Fruit fly (Drosophila melanogaster) whole organism, embryonic: ENCODE data around the gene wapl.

Source experiments
- Atf3 ChIP-seq: fragments of 200-800 bp; sonication (Bioruptor generic); optimal IDR thresholded peaks from 3 replicates; lab custom pipeline; 2016; ENCODE audit warnings: missing biosample characterization, missing genetic modification characterization
- BtbVII ChIP-seq: fragments of 200-800 bp; sonication (Bioruptor generic); optimal IDR thresholded peaks from 3 replicates; lab custom pipeline; 2017; ENCODE audit warnings: missing biosample characterization, mild to moderate bottlenecking, missing genetic modification characterization
- CG10267 ChIP-seq: fragments of 200-800 bp; sonication (Bioruptor generic); optimal IDR thresholded peaks from 2 replicates; lab custom pipeline; 2018; ENCODE audit warnings: missing biosample characterization, mild to moderate bottlenecking, missing genetic modification characterization, moderate library complexity
- CG10654 ChIP-seq: fragments of 200-800 bp; sonication (Bioruptor generic); optimal IDR thresholded peaks from 2 replicates; lab custom pipeline; 2016; ENCODE audit warnings: missing biosample characterization, missing genetic modification characterization
- CG12071 ChIP-seq: fragments of 200-800 bp; sonication (Bioruptor generic); optimal IDR thresholded peaks from 3 replicates; lab custom pipeline; 2018; ENCODE audit warnings: missing biosample characterization, mild to moderate bottlenecking, missing genetic modification characterization
- CG12236 ChIP-seq: fragments of 200-800 bp; sonication (Bioruptor generic); optimal IDR thresholded peaks from 2 replicates; lab custom pipeline; 2016; ENCODE audit warnings: missing biosample characterization, missing genetic modification characterization
- CG1233 ChIP-seq: fragments of 200-800 bp; sonication (Bioruptor generic); optimal IDR thresholded peaks from 4 replicates; lab custom pipeline; 2018; ENCODE audit warnings: missing biosample characterization, mild to moderate bottlenecking, missing genetic modification characterization
- CG12391 ChIP-seq: fragments of 200-800 bp; sonication (Bioruptor generic); optimal IDR thresholded peaks from 3 replicates; lab custom pipeline; 2018; ENCODE audit warnings: missing biosample characterization, mild to moderate bottlenecking, missing genetic modification characterization, moderate library complexity
- CG12659 ChIP-seq: fragments of 200-800 bp; sonication (Bioruptor generic); optimal IDR thresholded peaks from 3 replicates; lab custom pipeline; 2017; ENCODE audit warnings: mild to moderate bottlenecking, missing biosample characterization, missing genetic modification reagents, missing genetic modification characterization
- CG13287 ChIP-seq: fragments of 200-800 bp; sonication (Bioruptor generic); IDR thresholded peaks from 2 replicates; pipeline ENCODE4 v1.3.6; 2022; ENCODE audit warnings: missing biosample characterization, missing genetic modification characterization; ENCODE audit not compliant: partially characterized antibody
- CG15696 ChIP-seq: fragments of 200-800 bp; sonication (Bioruptor generic); optimal IDR thresholded peaks from 2 replicates; lab custom pipeline; 2019; ENCODE audit warnings: missing biosample characterization, mild to moderate bottlenecking, missing genetic modification characterization, moderate library complexity
- CG18599 ChIP-seq: fragments of 200-800 bp; sonication (Bioruptor generic); optimal IDR thresholded peaks from 3 replicates; lab custom pipeline; 2017; ENCODE audit warnings: missing biosample characterization, missing genetic modification characterization, mild to moderate bottlenecking, moderate library complexity, missing genetic modification reagents
- CG2875 ChIP-seq: fragments of 200-800 bp; sonication (Bioruptor generic); optimal IDR thresholded peaks from 2 replicates; lab custom pipeline; 2017; ENCODE audit warnings: missing biosample characterization, mild to moderate bottlenecking, missing genetic modification characterization, missing genetic modification reagents
- CG31365 ChIP-seq: fragments of 200-800 bp; sonication (Bioruptor generic); optimal IDR thresholded peaks from 2 replicates; lab custom pipeline; 2018; ENCODE audit warnings: missing biosample characterization, mild to moderate bottlenecking, missing genetic modification characterization
- CG32767 ChIP-seq: fragments of 200-800 bp; sonication (Bioruptor generic); IDR thresholded peaks from 2 replicates; pipeline ENCODE4 v1.3.6; 2022; ENCODE audit warnings: missing biosample characterization, missing genetic modification characterization
- CG3407 ChIP-seq: fragments of 200-800 bp; sonication (Bioruptor generic); optimal IDR thresholded peaks from 2 replicates; lab custom pipeline; 2018; ENCODE audit warnings: missing biosample characterization, mild to moderate bottlenecking, missing genetic modification characterization
- CG34224 ChIP-seq: fragments of 200-800 bp; sonication (Bioruptor generic); IDR thresholded peaks from 3 replicates; pipeline ENCODE4 v1.3.6; 2022; ENCODE audit warnings: missing biosample characterization, missing genetic modification characterization; ENCODE audit not compliant: partially characterized antibody
- CG4404 ChIP-seq: fragments of 200-800 bp; sonication (Bioruptor generic); IDR thresholded peaks from 2 replicates; pipeline ENCODE4 v1.3.6; 2022; ENCODE audit warnings: missing biosample characterization, missing genetic modification characterization
- CG6254 ChIP-seq: fragments of 200-800 bp; sonication (Bioruptor generic); optimal IDR thresholded peaks from 3 replicates; lab custom pipeline; 2017; ENCODE audit warnings: mild to moderate bottlenecking, missing biosample characterization, missing genetic modification reagents, missing genetic modification characterization
- CG6765 ChIP-seq: fragments of 200-800 bp; sonication (Bioruptor generic); optimal IDR thresholded peaks from 3 replicates; lab custom pipeline; 2017; ENCODE audit warnings: missing biosample characterization, mild to moderate bottlenecking, missing genetic modification characterization
- CG8281 ChIP-seq: fragments of 200-800 bp; sonication (Bioruptor generic); optimal IDR thresholded peaks from 2 replicates; lab custom pipeline; 2018; ENCODE audit warnings: missing biosample characterization, mild to moderate bottlenecking, missing genetic modification characterization, moderate library complexity
- CG9817 ChIP-seq: fragments of 200-800 bp; sonication (Bioruptor generic); optimal IDR thresholded peaks from 2 replicates; lab custom pipeline; 2018; ENCODE audit warnings: missing biosample characterization, mild to moderate bottlenecking, missing genetic modification characterization, moderate library complexity
- CG9932 ChIP-seq: fragments of 200-800 bp; sonication (Bioruptor generic); IDR thresholded peaks from 2 replicates; pipeline ENCODE4 v1.3.6; 2022; ENCODE audit warnings: missing biosample characterization, missing genetic modification characterization
- CHES-1-like ChIP-seq: fragments of 200-800 bp; sonication (Bioruptor generic); optimal IDR thresholded peaks from 2 replicates; lab custom pipeline; 2016; ENCODE audit warnings: missing biosample characterization, missing genetic modification characterization
- E2f2 ChIP-seq: fragments of 200-800 bp; sonication (Bioruptor generic); IDR thresholded peaks from 2 replicates; pipeline ENCODE4 v1.3.6; 2022; ENCODE audit warnings: missing biosample characterization, missing genetic modification characterization
- Ets65A ChIP-seq: fragments of 200-800 bp; sonication (Bioruptor generic); peaks from one replicate; lab custom pipeline; 2016; ENCODE audit warnings: missing biosample characterization, missing genetic modification characterization
- Hr3 ChIP-seq: fragments of 200-800 bp; sonication (Bioruptor generic); optimal IDR thresholded peaks from 3 replicates; lab custom pipeline; 2016; ENCODE audit warnings: missing biosample characterization, missing genetic modification characterization
- Lhr ChIP-seq: fragments of 200-800 bp; sonication (Bioruptor generic); optimal IDR thresholded peaks from 3 replicates; lab custom pipeline; 2017; ENCODE audit warnings: mild to moderate bottlenecking, missing biosample characterization, missing genetic modification reagents, missing genetic modification characterization
- Mad ChIP-seq: fragments of 200-800 bp; sonication (Bioruptor generic); optimal IDR thresholded peaks from 2 replicates; lab custom pipeline; 2016; ENCODE audit warnings: missing biosample characterization, missing genetic modification characterization
- Optix ChIP-seq: fragments of 200-800 bp; sonication (Bioruptor generic); IDR thresholded peaks from 3 replicates; pipeline ENCODE4 v1.3.6; 2022; ENCODE audit warnings: missing biosample characterization, missing genetic modification characterization
- Sry-β ChIP-seq: fragments of 200-800 bp; sonication (Bioruptor generic); optimal IDR thresholded peaks from 2 replicates; lab custom pipeline; 2018; ENCODE audit warnings: missing biosample characterization, mild to moderate bottlenecking, missing genetic modification characterization, moderate library complexity
- Xrp1 ChIP-seq: fragments of 200-800 bp; sonication (Bioruptor generic); IDR thresholded peaks from 2 replicates; pipeline ENCODE4 v1.3.6; 2022; ENCODE audit warnings: missing biosample characterization, missing genetic modification characterization
- al ChIP-seq: fragments of 200-800 bp; sonication (Bioruptor generic); IDR thresholded peaks from 2 replicates; pipeline ENCODE4 v1.3.6; 2022; ENCODE audit warnings: missing biosample characterization, missing genetic modification characterization
- ap ChIP-seq: fragments of 200-800 bp; sonication (Bioruptor generic); IDR thresholded peaks from 2 replicates; pipeline ENCODE4 v1.3.6; 2022; ENCODE audit warnings: missing biosample characterization, missing genetic modification characterization
- chm ChIP-seq: fragments of 200-800 bp; sonication (Bioruptor generic); IDR thresholded peaks from 2 replicates; pipeline ENCODE4 v1.3.6; 2022; ENCODE audit warnings: missing biosample characterization, missing genetic modification characterization
- cwo ChIP-seq: fragments of 200-800 bp; sonication (Bioruptor generic); optimal IDR thresholded peaks from 3 replicates; lab custom pipeline; 2017; ENCODE audit warnings: missing biosample characterization, missing genetic modification characterization, mild to moderate bottlenecking, moderate library complexity, missing genetic modification reagents
- danr ChIP-seq: fragments of 200-800 bp; sonication (Bioruptor generic); IDR thresholded peaks from 2 replicates; pipeline ENCODE4 v1.3.6; 2022; ENCODE audit warnings: missing biosample characterization, missing genetic modification characterization
- dimm ChIP-seq: fragments of 200-800 bp; sonication (Bioruptor generic); IDR thresholded peaks from 2 replicates; pipeline ENCODE4 v1.3.6; 2022; ENCODE audit warnings: missing biosample characterization, missing genetic modification characterization
- dm ChIP-seq: fragments of 200-800 bp; sonication (Bioruptor generic); optimal IDR thresholded peaks from 3 replicates; lab custom pipeline; 2016; ENCODE audit warnings: missing biosample characterization, missing genetic modification characterization
- grau ChIP-seq: fragments of 200-800 bp; optimal IDR thresholded peaks from 3 replicates; lab custom pipeline; 2019; ENCODE audit warnings: missing biosample characterization, mild to moderate bottlenecking, missing genetic modification characterization, moderate library complexity
- mam ChIP-seq: fragments of 200-800 bp; sonication (Bioruptor generic); optimal IDR thresholded peaks from 3 replicates; lab custom pipeline; 2016; ENCODE audit warnings: missing biosample characterization, missing genetic modification characterization
- nerfin-2 ChIP-seq: fragments of 200-800 bp; sonication (Bioruptor generic); IDR thresholded peaks from 2 replicates; pipeline ENCODE4 v1.3.6; 2022; ENCODE audit warnings: missing biosample characterization, missing genetic modification characterization; ENCODE audit not compliant: partially characterized antibody
- nom ChIP-seq: fragments of 200-800 bp; sonication (Bioruptor generic); optimal IDR thresholded peaks from 2 replicates; lab custom pipeline; 2017; ENCODE audit warnings: missing biosample characterization, missing genetic modification characterization, mild to moderate bottlenecking, moderate library complexity, missing genetic modification reagents
- odd ChIP-seq: fragments of 200-800 bp; sonication (Bioruptor generic); optimal IDR thresholded peaks from 2 replicates; lab custom pipeline; 2017; ENCODE audit warnings: missing biosample characterization, mild to moderate bottlenecking, missing genetic modification characterization
- p53 ChIP-seq: fragments of 200-800 bp; sonication (Bioruptor generic); optimal IDR thresholded peaks from 2 replicates; lab custom pipeline; 2016; ENCODE audit warnings: missing biosample characterization, missing genetic modification characterization
- pb ChIP-seq: fragments of 200-800 bp; sonication (Bioruptor generic); optimal IDR thresholded peaks from 3 replicates; lab custom pipeline; 2016; ENCODE audit warnings: missing biosample characterization, missing genetic modification characterization
- psq ChIP-seq: fragments of 200-800 bp; sonication (Bioruptor generic); optimal IDR thresholded peaks from 2 replicates; lab custom pipeline; 2017; ENCODE audit warnings: missing biosample characterization, missing genetic modification characterization
- tgo ChIP-seq: fragments of 200-800 bp; sonication (Bioruptor generic); IDR thresholded peaks from 3 replicates; pipeline ENCODE4 v1.3.6; 2022; ENCODE audit warnings: missing biosample characterization, missing genetic modification characterization
- unc-4 ChIP-seq: fragments of 200-800 bp; sonication (Bioruptor generic); IDR thresholded peaks from 2 replicates; pipeline ENCODE4 v1.3.6; 2022; ENCODE audit warnings: missing biosample characterization, missing genetic modification characterization; ENCODE audit not compliant: partially characterized antibody

wapl gene

DNA sequence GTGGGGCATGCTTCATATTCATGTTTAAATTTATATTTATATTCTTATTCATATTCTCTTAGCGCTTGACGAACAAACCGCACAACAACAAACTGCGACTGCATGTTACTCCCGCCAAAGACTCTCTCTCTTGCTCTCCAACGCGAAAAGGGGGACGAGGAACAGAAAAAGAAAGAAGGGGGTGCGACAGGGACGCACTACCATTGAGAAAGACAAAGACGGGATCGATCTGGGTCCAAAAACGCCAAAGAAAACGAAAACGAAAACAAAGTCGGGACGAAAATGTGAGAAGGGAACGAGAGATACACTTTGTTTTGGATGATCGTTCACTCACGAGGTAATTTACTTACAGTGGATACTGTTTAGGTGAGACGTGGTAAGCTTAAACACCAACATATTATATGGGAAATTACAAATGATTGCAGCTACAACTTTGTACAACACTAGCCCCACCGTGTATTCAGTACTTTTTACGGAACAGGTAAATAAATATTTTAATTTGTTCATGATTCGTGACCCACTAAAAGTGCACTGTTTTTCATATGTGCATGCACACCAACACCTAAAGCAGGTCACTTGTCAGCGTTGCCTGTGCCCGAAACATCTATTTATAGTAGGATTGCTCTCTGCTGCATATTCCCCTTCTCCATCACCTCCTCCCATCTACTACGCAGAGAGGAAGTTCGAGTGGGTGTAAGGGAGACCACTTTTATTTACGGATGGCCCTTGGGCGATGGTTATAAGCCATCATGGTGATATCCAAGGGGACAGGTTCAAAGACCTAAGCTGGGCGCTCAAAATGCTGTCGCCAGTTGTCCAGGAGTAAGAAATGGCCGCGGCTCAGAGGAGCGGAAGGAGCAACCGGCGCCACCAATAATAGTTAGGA, 36.8 kb downstream of the wapl start (continued):
- TF ChIP-seq dm = no peak
- TF ChIP-seq danr (GFP tag; lab: Robert Waterston, UW) = no peak
- TF ChIP-seq CG2875 (GFP tag; lab: Kevin White, UChicago) = peak; percentile 15
- TF ChIP-seq Lhr (GFP tag; lab: Kevin White, UChicago) = no peak
- no peak for TF ChIP-seq CG31365 (tag; lab: Kevin White, UChicago)
- no peak for TF ChIP-seq mam (GFP tag; lab: Kevin White, UChicago)
- no peak for TF ChIP-seq tgo
- peak; percentile 37 for TF ChIP-seq psq (GFP tag; lab: Kevin White, UChicago)
- no peak for TF ChIP-seq CG4404 (GFP tag; lab: Robert Waterston, UW)
- no peak for TF ChIP-seq Sry-β (GFP tag; lab: Kevin White, UChicago)
- TF ChIP-seq CG15696 (tag; lab: Kevin White, UChicago) = peak; percentile 27
- peak; percentile 28 for TF ChIP-seq Hr3 (GFP tag; lab: Kevin White, UChicago)
- no peak for TF ChIP-seq E2f2
- no peak for TF ChIP-seq dimm (GFP tag; lab: Robert Waterston, UW)
- no peak for TF ChIP-seq CG6254 (GFP tag; lab: Kevin White, UChicago)
- TF ChIP-seq CG10654 = no peak
- TF ChIP-seq CG13287 = no peak
- TF ChIP-seq CG34224 (GFP tag; lab: Robert Waterston, UW) = no peak
- no peak for TF ChIP-seq CG12659
- TF ChIP-seq p53 (GFP tag; lab: Kevin White, UChicago) = no peak
- TF ChIP-seq Atf3 (GFP tag; lab: Kevin White, UChicago) = no peak
- TF ChIP-seq Mad (GFP tag; lab: Kevin White, UChicago) = no peak
- no peak for TF ChIP-seq ap
- TF ChIP-seq CHES-1-like (GFP tag; lab: Kevin White, UChicago) = no peak
- TF ChIP-seq al = no peak
- peak; percentile 35; the same call in 1 of the 2 replicates for TF ChIP-seq chm (GFP tag; lab: Robert Waterston, UW)
- TF ChIP-seq Optix (GFP tag; lab: Robert Waterston, UW) = no peak
- TF ChIP-seq CG6765 (GFP tag; lab: Kevin White, UChicago) = no peak
- peak; percentile 32; the same call in 1 of the 2 replicates for TF ChIP-seq Xrp1 (GFP tag; lab: Robert Waterston, UW)
- TF ChIP-seq nom (GFP tag; lab: Kevin White, UChicago) = no peak
- no peak for TF ChIP-seq CG32767 (GFP tag; lab: Robert Waterston, UW)
- TF ChIP-seq CG1233 (GFP tag; lab: Kevin White, UChicago) = peak; percentile 26
- TF ChIP-seq CG9932 = no peak
- no peak for TF ChIP-seq CG12071
- no peak for TF ChIP-seq BtbVII (GFP tag; lab: Kevin White, UChicago)
- TF ChIP-seq CG9817 (tag; lab: Kevin White, UChicago) = peak; percentile 10
- peak; percentile 33 for TF ChIP-seq CG10267 (tag; lab: Kevin White, UChicago)
- TF ChIP-seq CG18599 (GFP tag; lab: Kevin White, UChicago) = peak; percentile 18
- no peak for TF ChIP-seq CG12236
- no peak for TF ChIP-seq nerfin-2
- peak; percentile 15 for TF ChIP-seq odd
- peak; percentile 96 for TF ChIP-seq grau (tag; lab: Kevin White, UChicago)
- TF ChIP-seq Ets65A (GFP tag; lab: Kevin White, UChicago) = peak; percentile 92
- no peak for TF ChIP-seq pb (GFP tag; lab: Kevin White, UChicago)
- TF ChIP-seq unc-4 (GFP tag; lab: Robert Waterston, UW) = no peak
- no peak for TF ChIP-seq CG8281
- peak; percentile 3 for TF ChIP-seq CG3407 (GFP tag; lab: Kevin White, UChicago)
- no peak for TF ChIP-seq cwo
- peak; percentile 49 for TF ChIP-seq CG12391
